Fruit fly (Drosophila melanogaster): ENCODE data around the gene X11L.

The X11L gene

DNA sequence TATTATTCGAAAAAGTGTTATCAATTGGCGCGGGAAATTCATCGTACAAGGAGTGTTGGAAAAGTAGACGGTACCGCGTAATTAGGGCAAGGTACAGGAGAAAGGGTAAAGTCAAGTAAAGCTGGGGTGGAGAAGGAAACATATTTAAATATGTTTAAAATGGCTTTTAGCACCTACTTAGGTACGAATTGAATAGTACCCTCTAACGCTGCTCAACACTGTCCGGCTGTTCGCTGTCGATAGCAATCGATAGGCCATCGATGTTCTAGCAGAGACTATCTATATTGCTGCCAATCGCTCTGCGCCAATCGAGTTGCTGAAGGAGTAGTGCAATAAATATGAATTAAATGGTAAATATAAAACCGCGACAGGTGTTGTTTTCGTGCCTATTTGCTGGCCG, at the start of gene X11L (continued):
- TF ChIP-seq CG1529 (GFP tag; optimal IDR thresholded peaks at IDR 0.05) (peak; percentile 1), pum (GFP tag; optimal IDR thresholded peaks at IDR 0.05) (peak; percentile 69), CG11723 (GFP tag; optimal IDR thresholded peaks at IDR 0.05) (no peak), fd64A (GFP tag; optimal IDR thresholded peaks at IDR 0.05) (no peak), Fer3 (tag; optimal IDR thresholded peaks at IDR 0.05) (no peak), CG3281 (GFP tag; optimal IDR thresholded peaks at IDR 0.05) (peak; percentile 30), Mrtf (GFP tag; IDR thresholded peaks at IDR 0.05) (peak; percentile 53; the same call in 1 of the 3 replicates), CG10366 (GFP tag; IDR thresholded peaks at IDR 0.05) (peak; percentile 63), CG12942 (GFP tag; optimal IDR thresholded peaks at IDR 0.05) (peak; percentile 64), Scr (GFP tag; IDR thresholded peaks at IDR 0.05; ENCODE audit: partially characterized antibody) (peak; percentile 89), CG10959 (GFP tag; IDR thresholded peaks at IDR 0.05) (0 out of 2 replicates have a peak, but pooled peaks have one; percentile 27), CG8388 (GFP tag; optimal IDR thresholded peaks at IDR 0.05) (no peak), sob (GFP tag; IDR thresholded peaks at IDR 0.05) (peak; percentile 87), CG1233 (GFP tag; optimal IDR thresholded peaks at IDR 0.05) (no peak), pnt (GFP tag; optimal IDR thresholded peaks at IDR 0.05) (peak; percentile 66), CG31224 (GFP tag; IDR thresholded peaks at IDR 0.05) (0 out of 2 replicates have a peak, but pooled peaks have one; percentile 11), tup (GFP tag; optimal IDR thresholded peaks at IDR 0.05) (peak; percentile 68), Eip74EF (GFP tag; optimal IDR thresholded peaks at IDR 0.05) (no peak), CG32772 (GFP tag; IDR thresholded peaks at IDR 0.05) (peak; percentile 19; the same call in 1 of the 2 replicates), corto (GFP tag; optimal IDR thresholded peaks at IDR 0.05) (peak; percentile 22), oc (tag; optimal IDR thresholded peaks at IDR 0.05) (no peak), D (optimal IDR thresholded peaks at IDR 0.05) (no peak), D (GFP tag; optimal IDR thresholded peaks at IDR 0.05) (peak; percentile 26), CG18599 (GFP tag; optimal IDR thresholded peaks at IDR 0.05) (no peak), CG10321 (GFP tag; IDR thresholded peaks at IDR 0.05) (no peak), CG14860 (GFP tag; IDR thresholded peaks at IDR 0.05; ENCODE audit: partially characterized antibody) (peak; percentile 84), CG3847 (GFP tag; IDR thresholded peaks at IDR 0.05) (peak; percentile 76), nau (GFP tag; optimal IDR thresholded peaks at IDR 0.05) (no peak), CG18476 (GFP tag; optimal IDR thresholded peaks at IDR 0.05) (peak; percentile 51), Pdp1 (GFP tag; optimal IDR thresholded peaks at IDR 0.05) (peak; percentile 65 to 75), Dll (GFP tag; IDR thresholded peaks at IDR 0.05; ENCODE audit: partially characterized antibody) (peak; percentile 87), abd-A (tag; optimal IDR thresholded peaks at IDR 0.05) (no peak), chn (GFP tag; optimal IDR thresholded peaks at IDR 0.05) (peak; percentile 74), YL-1 (GFP tag; optimal IDR thresholded peaks at IDR 0.05) (peak; percentile 70), gem (tag; optimal IDR thresholded peaks at IDR 0.05) (no peak), Hmx (GFP tag; optimal IDR thresholded peaks at IDR 0.05) (no peak), CG1832 (GFP tag; optimal IDR thresholded peaks at IDR 0.05) (no peak), CG2120 (GFP tag; optimal IDR thresholded peaks at IDR 0.05) (peak; percentile 87), CG14667 (GFP tag; IDR thresholded peaks at IDR 0.05) (0 out of 2 replicates have a peak, but pooled peaks have one; percentile 14), repo (GFP tag; optimal IDR thresholded peaks at IDR 0.05) (peak; percentile 54), Hr3 (GFP tag; optimal IDR thresholded peaks at IDR 0.05) (peak; percentile 76), CG15073 (GFP tag; optimal IDR thresholded peaks at IDR 0.05) (no peak), Rfx (GFP tag; IDR thresholded peaks at IDR 0.05) (peak; percentile 84), CG11247 (GFP tag; IDR thresholded peaks at IDR 0.05) (peak; percentile 72), dati (GFP tag; IDR thresholded peaks at IDR 0.05) (no peak), CG9932 (GFP tag; IDR thresholded peaks at IDR 0.05) (peak; percentile 85), CG2129 (GFP tag; IDR thresholded peaks at IDR 0.05; ENCODE audit: partially characterized antibody) (peak; percentile 53), fd96Cb (tag; optimal IDR thresholded peaks at IDR 0.05) (peak; percentile 32), CG30431 (GFP tag; optimal IDR thresholded peaks at IDR 0.05) (peak; percentile 34), Ada2b (GFP tag; IDR thresholded peaks at IDR 0.05) (peak; percentile 28; the same call in 1 of the 2 replicates)

Measured in whole organism, embryonic.